Worm (Caenorhabditis elegans): ENCODE data around the gene T01B7.13.

Gene T01B7.13

ce11 chrII:8726700-8727099, 11.5 kb downstream of the T01B7.13 start, which contains the start of gene T01B7.9:
TSS of gene T01B7.9 (minus strand) at chrII:8726800.
- TF ChIP-seq unc-62 (GFP tag; optimal IDR thresholded peaks at IDR 0.05) = no peak
- TF ChIP-seq ztf-11 (tag; optimal IDR thresholded peaks at IDR 0.05) = no peak
- no peak for TF ChIP-seq C34F6.9 (tag; optimal IDR thresholded peaks at IDR 0.05)
- no peak for TF ChIP-seq unc-39 (tag; optimal IDR thresholded peaks at IDR 0.05)
- TF ChIP-seq fos-1 (tag; optimal IDR thresholded peaks at IDR 0.05) = no peak
- no peak for TF ChIP-seq unc-55 (GFP tag; optimal IDR thresholded peaks at IDR 0.05)
- TF ChIP-seq ztf-4 (tag; optimal IDR thresholded peaks at IDR 0.05) = no peak
- TF ChIP-seq zag-1 (tag; optimal IDR thresholded peaks at IDR 0.05) = no peak
- TF ChIP-seq F13H6.1 (tag; optimal IDR thresholded peaks at IDR 0.05) = no peak
- TF ChIP-seq Y55F3AM.14 (GFP tag; optimal IDR thresholded peaks at IDR 0.05) = no peak

- TF ChIP-seq sma-9 (GFP tag; optimal IDR thresholded peaks at IDR 0.05) (peak; percentile 28), sma-9 (tag; optimal IDR thresholded peaks at IDR 0.05) (no peak), fos-1 (tag; optimal IDR thresholded peaks at IDR 0.05) (peak; percentile 17), ztf-11 (tag; optimal IDR thresholded peaks at IDR 0.05) (no peak), elt-1 (tag; optimal IDR thresholded peaks at IDR 0.05) (no peak), C34F6.9 (tag; optimal IDR thresholded peaks at IDR 0.05) (peak; percentile 7), nhr-21 (tag; optimal IDR thresholded peaks at IDR 0.05) (peak; percentile 19), alr-1 (tag; optimal IDR thresholded peaks at IDR 0.05) (no peak), blmp-1 (tag; optimal IDR thresholded peaks at IDR 0.05; ENCODE audit: insufficient read depth) (peak; percentile 88)
Measured at ce11 chrII:8730281-8730680, 15.1 kb downstream of the T01B7.13 start.

- TF ChIP-seq nhr-21 (tag; optimal IDR thresholded peaks at IDR 0.05) = peak; percentile 65
- TF ChIP-seq alr-1 (tag; optimal IDR thresholded peaks at IDR 0.05) = no peak
Measured at ce11 chrII:8730960-8731693, 15.9 kb downstream of the T01B7.13 start.

ce11 chrII:8731736-8732229, 16.6 kb downstream of the T01B7.13 start:
- TF ChIP-seq sma-3 (GFP tag; optimal IDR thresholded peaks at IDR 0.05) (no peak), nhr-21 (tag; optimal IDR thresholded peaks at IDR 0.05) (peak; percentile 65)

ce11 chrII:8732339-8733100, 17.3 kb downstream of the T01B7.13 start, which contains the start of gene rol-6:
TSS of gene rol-6 (plus strand) at chrII:8733050.
- TF ChIP-seq R02D3.7 (tag; optimal IDR thresholded peaks at IDR 0.05) (no peak), mdl-1 (tag; optimal IDR thresholded peaks at IDR 0.05) (no peak), snpc-4 (tag; optimal IDR thresholded peaks at IDR 0.05) (no peak), nhr-21 (tag; optimal IDR thresholded peaks at IDR 0.05) (peak; percentile 10)

- no peak for TF ChIP-seq lsy-2 (tag; optimal IDR thresholded peaks at IDR 0.05)
- TF ChIP-seq mbf-1 (tag; optimal IDR thresholded peaks at IDR 0.05) = no peak
- no peak for TF ChIP-seq lin-11 (tag; optimal IDR thresholded peaks at IDR 0.05)
- no peak for TF ChIP-seq crh-2 (tag; optimal IDR thresholded peaks at IDR 0.05)
- no peak for TF ChIP-seq nhr-237 (tag; optimal IDR thresholded peaks at IDR 0.05)
Measured at ce11 chrII:8733627-8734026, 18.4 kb downstream of the T01B7.13 start.

ce11 chrII:8737456-8737855, 22.3 kb downstream of the T01B7.13 start, which contains the start of gene idpb-4:
TSS of gene idpb-4 (minus strand) at chrII:8737556.
- TF ChIP-seq nhr-25 (tag; optimal IDR thresholded peaks at IDR 0.05) = no peak
- TF ChIP-seq unc-39 (tag; optimal IDR thresholded peaks at IDR 0.05) = no peak
- no peak for TF ChIP-seq nhr-237 (tag; optimal IDR thresholded peaks at IDR 0.05)
- no peak for TF ChIP-seq Y55F3AM.14 (GFP tag; optimal IDR thresholded peaks at IDR 0.05)
- TF ChIP-seq elt-3 (tag; optimal IDR thresholded peaks at IDR 0.05) = no peak
- no peak for TF ChIP-seq nhr-129 (tag; optimal IDR thresholded peaks at IDR 0.05)
- TF ChIP-seq lin-11 (tag; optimal IDR thresholded peaks at IDR 0.05) = no peak
- no peak for TF ChIP-seq R02D3.7 (tag; optimal IDR thresholded peaks at IDR 0.05)
- TF ChIP-seq mbf-1 (tag; optimal IDR thresholded peaks at IDR 0.05) = no peak
- no peak for TF ChIP-seq ztf-1 (GFP tag; conservative IDR thresholded peaks at IDR 0.05)
- no peak for TF ChIP-seq crh-2 (tag; optimal IDR thresholded peaks at IDR 0.05)
- no peak for TF ChIP-seq mdl-1 (tag; optimal IDR thresholded peaks at IDR 0.05)
- no peak for TF ChIP-seq dmd-4 (tag; optimal IDR thresholded peaks at IDR 0.05)
- TF ChIP-seq sma-9 (GFP tag; optimal IDR thresholded peaks at IDR 0.05) = no peak
- no peak for TF ChIP-seq sma-9 (tag; optimal IDR thresholded peaks at IDR 0.05)
- no peak for TF ChIP-seq peb-1 (tag; optimal IDR thresholded peaks at IDR 0.05)
- TF ChIP-seq nhr-21 (tag; optimal IDR thresholded peaks at IDR 0.05) = no peak
